Worm (Caenorhabditis elegans) whole organism, mixed stage, embryonic: Measurements from ENCODE around the gene str-217.
A peak's percentile ranks its signal among the peaks of the same experiment; 100 is the strongest.

Experiments
- M03D4.4 ChIP-seq: sonication (generic microtip); optimal IDR thresholded peaks from 2 replicates; lab custom pipeline; 2017; ENCODE audit warnings: mild to moderate bottlenecking, missing genetic modification characterization, missing compliant biosample characterization
- bed-3 ChIP-seq: fragments of 200-800 bp; sonication (Bioruptor generic); optimal IDR thresholded peaks from 3 replicates; lab custom pipeline; 2018; ENCODE audit warnings: mild to moderate bottlenecking, missing genetic modification characterization, moderate library complexity, missing compliant biosample characterization
- ceh-39 ChIP-seq: fragments of 150-350 bp; optimal IDR thresholded peaks from 2 replicates; lab custom pipeline; 2014; ENCODE audit warnings: missing biosample characterization, missing genetic modification characterization
- ceh-83 ChIP-seq: fragments of 200-800 bp; sonication (Bioruptor generic); optimal IDR thresholded peaks from 2 replicates; lab custom pipeline; 2018; ENCODE audit warnings: mild to moderate bottlenecking, missing genetic modification characterization, missing compliant biosample characterization
- ces-1 ChIP-seq: fragments of 150-350 bp; optimal IDR thresholded peaks from 2 replicates; lab custom pipeline; 2014; ENCODE audit warnings: missing biosample characterization, missing genetic modification reagents, missing genetic modification characterization
- cnd-1 ChIP-seq: fragments of 200-800 bp; sonication (Bioruptor generic); optimal IDR thresholded peaks from 2 replicates; lab custom pipeline; 2018; ENCODE audit warnings: mild to moderate bottlenecking, missing genetic modification characterization, missing compliant biosample characterization
- elt-1 ChIP-seq: sonication (generic microtip); optimal IDR thresholded peaks from 2 replicates; lab custom pipeline; 2017; ENCODE audit warnings: missing genetic modification characterization, mild to moderate bottlenecking, missing compliant biosample characterization, antibody characterized with exemption, moderate library complexity, borderline replicate concordance; ENCODE audit not compliant: insufficient read depth
- elt-3 ChIP-seq: fragments of 150-350 bp; optimal IDR thresholded peaks from 2 replicates; lab custom pipeline; 2014; ENCODE audit warnings: missing biosample characterization, missing genetic modification characterization
- flh-1 ChIP-seq: fragments of 200-800 bp; sonication (Bioruptor generic); optimal IDR thresholded peaks from 2 replicates; lab custom pipeline; 2018; ENCODE audit warnings: mild to moderate bottlenecking, missing genetic modification characterization, moderate library complexity, missing compliant biosample characterization
- ham-2 ChIP-seq: fragments of 200-800 bp; sonication (Bioruptor generic); optimal IDR thresholded peaks from 2 replicates; lab custom pipeline; 2018; ENCODE audit warnings: mild to moderate bottlenecking, missing genetic modification characterization, missing compliant biosample characterization
- hlh-1 ChIP-seq: fragments of 150-350 bp; optimal IDR thresholded peaks from 2 replicates; lab custom pipeline; 2014; ENCODE audit warnings: missing biosample characterization, missing genetic modification reagents, missing genetic modification characterization
- lin-13 ChIP-seq: fragments of 150-350 bp; optimal IDR thresholded peaks from 2 replicates; lab custom pipeline; 2014; ENCODE audit warnings: missing biosample characterization, missing genetic modification characterization
- lin-32 ChIP-seq: fragments of 200-800 bp; sonication (Bioruptor generic); optimal IDR thresholded peaks from 2 replicates; lab custom pipeline; 2018; ENCODE audit warnings: mild to moderate bottlenecking, missing genetic modification characterization, missing compliant biosample characterization
- lsy-2 ChIP-seq: fragments of 150-350 bp; optimal IDR thresholded peaks from 2 replicates; lab custom pipeline; 2014; ENCODE audit warnings: missing biosample characterization, missing genetic modification characterization
- mab-5 ChIP-seq: fragments of 150-350 bp; optimal IDR thresholded peaks from 2 replicates; lab custom pipeline; 2014; ENCODE audit warnings: missing biosample characterization, missing genetic modification characterization
- mep-1 ChIP-seq: fragments of 150-350 bp; optimal IDR thresholded peaks from 2 replicates; lab custom pipeline; 2017; ENCODE audit warnings: missing biosample characterization, missing genetic modification reagents, missing genetic modification characterization, inconsistent platforms
- mls-2 ChIP-seq: sonication (generic microtip); optimal IDR thresholded peaks from 2 replicates; lab custom pipeline; 2016; ENCODE audit warnings: mild to moderate bottlenecking, missing genetic modification characterization, moderate library complexity, missing compliant biosample characterization
- nhr-12 ChIP-seq: fragments of 150-350 bp; optimal IDR thresholded peaks from 2 replicates; lab custom pipeline; 2014; ENCODE audit warnings: missing biosample characterization, missing genetic modification characterization
- nhr-237 ChIP-seq: fragments of 150-350 bp; optimal IDR thresholded peaks from 2 replicates; lab custom pipeline; 2014; ENCODE audit warnings: missing biosample characterization, missing genetic modification characterization
- nhr-28 ChIP-seq: fragments of 150-350 bp; optimal IDR thresholded peaks from 2 replicates; lab custom pipeline; 2014; ENCODE audit warnings: missing biosample characterization, missing genetic modification characterization
- nhr-76 ChIP-seq: sonication (generic microtip); optimal IDR thresholded peaks from 2 replicates; lab custom pipeline; 2017; ENCODE audit warnings: missing biosample characterization, missing genetic modification characterization
- sem-2 ChIP-seq: fragments of 200-800 bp; sonication (Bioruptor generic); optimal IDR thresholded peaks from 2 replicates; lab custom pipeline; 2018; ENCODE audit warnings: mild to moderate bottlenecking, missing genetic modification characterization, missing compliant biosample characterization
- snpc-4 ChIP-seq: fragments of 150-350 bp; optimal IDR thresholded peaks from 2 replicates; lab custom pipeline; 2014; ENCODE audit warnings: missing biosample characterization, missing genetic modification characterization
- sptf-1 ChIP-seq: sonication (generic microtip); optimal IDR thresholded peaks from 2 replicates; lab custom pipeline; 2017; ENCODE audit warnings: mild to moderate bottlenecking, missing genetic modification characterization, moderate library complexity, missing compliant biosample characterization
- tbx-8 ChIP-seq: fragments of 200-800 bp; sonication (Bioruptor generic); optimal IDR thresholded peaks from 2 replicates; lab custom pipeline; 2018; ENCODE audit warnings: mild to moderate bottlenecking, missing genetic modification characterization, moderate library complexity, missing compliant biosample characterization
- unc-120 ChIP-seq: sonication (generic microtip); optimal IDR thresholded peaks from 2 replicates; lab custom pipeline; 2017; ENCODE audit warnings: missing genetic modification characterization, missing compliant biosample characterization; ENCODE audit not compliant: poor library complexity, severe bottlenecking
- unc-39 ChIP-seq: fragments of 150-350 bp; optimal IDR thresholded peaks from 2 replicates; lab custom pipeline; 2014; ENCODE audit warnings: missing biosample characterization, missing genetic modification characterization
- zip-8 ChIP-seq: fragments of 150-350 bp; optimal IDR thresholded peaks from 2 replicates; lab custom pipeline; 2014; ENCODE audit warnings: missing biosample characterization, missing genetic modification characterization
- ztf-11 ChIP-seq: fragments of 150-350 bp; optimal IDR thresholded peaks from 2 replicates; lab custom pipeline; 2014; ENCODE audit warnings: missing biosample characterization, missing genetic modification characterization

Gene str-217

DNA sequence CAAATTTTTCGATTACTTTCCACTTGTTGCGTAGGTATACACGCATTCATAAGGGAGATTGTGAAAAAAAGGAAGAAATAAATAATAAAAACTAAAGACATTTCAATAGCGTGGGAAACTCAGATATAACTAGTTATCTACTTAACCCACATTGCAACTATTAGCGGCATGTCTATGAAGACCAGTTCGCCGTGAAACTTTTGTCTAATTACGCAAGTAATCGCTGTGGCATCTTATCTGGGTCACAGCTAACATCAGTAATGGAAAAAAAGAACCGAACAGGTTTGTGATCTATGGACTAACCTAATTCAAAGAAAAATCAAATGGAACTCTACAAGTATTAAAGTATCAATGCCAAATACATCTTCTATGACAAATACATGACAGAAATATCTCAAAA, 13.1 kb upstream of the str-217 start, which contains the start of gene clec-241:
Gene clec-241, minus strand, starts transcription at position 101 of the 400 bp plus-strand sequence.
- TF ChIP-seq flh-1 (GFP tag; lab: Kevin White, UChicago) (no peak), unc-39 (tag; lab: Kevin White, UChicago) (no peak), ham-2 (GFP tag; lab: Kevin White, UChicago) (no peak), sem-2 (GFP tag; lab: Kevin White, UChicago) (no peak)
- TF ChIP-seq, all 35 proteins: peak for 0

DNA sequence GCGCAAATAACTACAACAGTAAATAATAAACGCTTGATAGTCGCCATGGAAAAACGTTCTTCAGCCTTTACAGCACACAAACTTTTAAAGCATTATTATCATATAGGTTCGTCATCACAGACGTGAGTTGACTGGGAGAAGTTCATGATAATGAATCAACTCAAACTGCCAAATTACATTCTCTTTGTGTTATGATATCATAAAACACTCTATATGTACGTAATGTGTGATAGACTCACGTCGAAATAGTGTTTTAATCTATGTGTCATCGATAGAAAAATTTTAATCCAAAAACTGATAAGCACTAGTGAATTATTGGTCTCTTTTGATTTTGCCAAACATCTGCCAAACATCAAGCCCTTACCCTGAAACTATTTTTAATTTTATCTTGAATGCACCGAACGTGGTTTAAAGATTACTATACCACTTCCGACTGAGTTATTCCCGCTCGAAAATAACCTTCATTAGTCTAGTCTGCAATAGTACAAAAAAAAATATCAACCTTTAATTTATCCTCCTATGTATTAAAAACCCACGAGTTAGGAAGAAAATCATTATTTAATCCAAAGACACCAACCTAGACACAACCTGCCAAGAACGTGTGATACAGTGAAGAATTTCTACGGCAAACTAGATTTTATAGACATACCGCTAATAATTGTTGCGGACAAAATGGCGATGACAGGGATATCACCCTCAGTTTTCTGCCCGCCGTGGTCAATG, 9.4 kb upstream of the str-217 start, which contains the start of the genes clc-12 and clec-240:
Gene clc-12, minus strand, starts transcription at position 47 of the 723 bp plus-strand sequence.
Gene clec-240, plus strand, starts transcription at position 673 of the 723 bp plus-strand sequence.
- no peak for TF ChIP-seq unc-39 (tag; lab: Kevin White, UChicago)
- TF ChIP-seq nhr-237 = no peak
- no peak for TF ChIP-seq tbx-8
- no peak for TF ChIP-seq lin-32
- TF ChIP-seq sptf-1 (tag; lab: Kevin White, UChicago) = no peak
- TF ChIP-seq, all 35 proteins: peak for 0

DNA sequence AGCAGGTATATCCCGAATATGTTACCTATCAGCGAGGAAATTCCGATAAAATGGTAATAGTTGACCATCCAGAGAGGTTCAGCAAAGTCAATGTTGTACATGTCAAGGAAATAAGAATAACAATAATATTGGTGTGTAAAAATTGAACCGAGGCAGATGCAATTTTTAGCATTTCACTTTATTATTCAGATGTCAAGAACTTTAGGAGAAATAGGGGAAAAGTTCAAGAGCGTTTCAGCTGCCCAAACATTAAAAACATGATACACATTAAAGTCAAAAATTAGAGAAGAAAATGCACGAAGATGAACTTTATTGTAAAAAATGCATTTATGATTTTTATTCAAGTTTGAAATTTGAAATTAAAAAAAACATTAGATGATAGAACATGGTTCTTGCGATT, 8.2 kb upstream of the str-217 start, which contains the start of gene sri-69:
Gene sri-69, minus strand, starts transcription at position 101 of the 400 bp plus-strand sequence.
- TF ChIP-seq mls-2 (tag; lab: Kevin White, UChicago) (no peak), mep-1 (tag; lab: Kevin White, UChicago) (no peak), unc-39 (tag; lab: Kevin White, UChicago) (no peak), sptf-1 (tag; lab: Kevin White, UChicago) (no peak), elt-3 (tag; lab: Kevin White, UChicago) (no peak), bed-3 (GFP tag; lab: Kevin White, UChicago) (no peak), ztf-11 (tag; lab: Kevin White, UChicago) (no peak), tbx-8 (no peak), mab-5 (tag; lab: Kevin White, UChicago) (no peak), elt-1 (no peak), unc-120 (tag; lab: Kevin White, UChicago) (no peak), ceh-39 (tag; lab: Kevin White, UChicago) (no peak), ham-2 (GFP tag; lab: Kevin White, UChicago) (no peak), lin-32 (no peak), nhr-237 (no peak), snpc-4 (tag; lab: Kevin White, UChicago) (no peak), zip-8 (tag; lab: Kevin White, UChicago) (no peak), lsy-2 (tag; lab: Kevin White, UChicago) (no peak), nhr-12 (tag; lab: Kevin White, UChicago) (no peak)
- TF ChIP-seq, all 35 proteins: peak for 0

DNA sequence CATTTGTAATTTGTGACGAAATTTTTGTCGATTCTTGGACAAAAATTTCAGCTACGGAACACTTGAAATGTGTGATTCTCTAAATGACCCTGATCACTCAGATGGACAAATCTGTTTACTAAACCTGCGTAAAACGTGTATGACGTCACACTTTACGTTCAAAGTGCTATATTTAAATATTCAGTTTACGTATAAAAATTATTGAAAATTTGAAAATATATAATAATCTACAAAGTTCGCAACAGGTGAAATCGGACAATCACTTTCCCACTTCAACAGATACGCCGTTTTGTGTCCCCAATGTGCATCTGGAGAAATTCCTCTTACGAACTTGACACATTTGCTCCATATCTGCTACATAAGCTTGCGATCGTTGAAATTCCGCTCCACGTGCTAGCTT, 5.1 kb upstream of the str-217 start, which contains the start of gene srh-131:
Gene srh-131, plus strand, starts transcription at position 301 of the 400 bp plus-strand sequence.
- TF ChIP-seq zip-8 (tag; lab: Kevin White, UChicago) = peak; percentile 53
- TF ChIP-seq M03D4.4 (tag; lab: Kevin White, UChicago) = no peak
- TF ChIP-seq nhr-12 (tag; lab: Kevin White, UChicago) = no peak
- TF ChIP-seq ham-2 (GFP tag; lab: Kevin White, UChicago) = no peak
- TF ChIP-seq ceh-83 (GFP tag; lab: Kevin White, UChicago) = no peak
- no peak for TF ChIP-seq mep-1 (tag; lab: Kevin White, UChicago)
- TF ChIP-seq lin-32 = no peak
- TF ChIP-seq bed-3 (GFP tag; lab: Kevin White, UChicago) = no peak

DNA sequence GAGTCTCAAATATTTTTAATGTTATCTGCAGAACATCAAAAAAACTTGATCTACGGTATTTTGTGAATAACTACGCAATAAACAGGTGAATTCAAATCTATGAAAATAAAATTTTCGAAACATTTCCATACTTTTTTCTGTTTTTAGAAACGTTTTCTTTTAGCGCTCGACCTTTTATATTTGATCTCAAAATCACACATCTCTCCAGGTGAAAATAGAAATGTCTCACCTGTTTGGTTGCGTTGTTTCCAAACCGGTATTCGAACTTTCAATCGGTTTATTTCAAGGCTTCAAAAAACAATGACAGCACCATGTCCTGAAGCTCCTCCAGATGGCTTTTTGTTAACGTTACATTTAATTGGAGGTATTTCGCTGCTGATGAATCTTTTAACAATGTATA, 1.1 kb upstream of the str-217 start, which contains the start of gene sri-9:
Gene sri-9, plus strand, starts transcription at position 301 of the 400 bp plus-strand sequence.
- TF ChIP-seq ces-1 (GFP tag; lab: Kevin White, UChicago) = no peak
- TF ChIP-seq mab-5 (tag; lab: Kevin White, UChicago) = no peak
- TF ChIP-seq nhr-76 (tag; lab: Kevin White, UChicago) = no peak
- TF ChIP-seq cnd-1 (tag; lab: Kevin White, UChicago) = no peak
- TF ChIP-seq lin-32 = no peak
- no peak for TF ChIP-seq snpc-4 (tag; lab: Kevin White, UChicago)
- TF ChIP-seq unc-39 (tag; lab: Kevin White, UChicago) = no peak
- no peak for TF ChIP-seq lsy-2 (tag; lab: Kevin White, UChicago)
- TF ChIP-seq M03D4.4 (tag; lab: Kevin White, UChicago) = no peak
- no peak for TF ChIP-seq lin-13 (tag; lab: Kevin White, UChicago)
- TF ChIP-seq hlh-1 (tag; lab: Kevin White, UChicago) = no peak
- no peak for TF ChIP-seq elt-3 (tag; lab: Kevin White, UChicago)
- TF ChIP-seq nhr-28 = no peak
